Worm (Caenorhabditis elegans): ENCODE results near the gene lact-4.

lact-4 gene

ce11 chrII:8442176-8442575 lies 38.1 kb downstream of the lact-4 start (continued):
- no peak for TF ChIP-seq nfya-2 (GFP tag; IDR thresholded peaks at IDR 0.05)
- peak; percentile 38 for TF ChIP-seq tbp1 (GFP tag; optimal IDR thresholded peaks at IDR 0.05)
- TF ChIP-seq egrh-3 (GFP tag; IDR thresholded peaks at IDR 0.05) = no peak
- no peak for TF ChIP-seq K12H6.12 (tag; optimal IDR thresholded peaks at IDR 0.05)
- TF ChIP-seq aptf-3 (GFP tag; IDR thresholded peaks at IDR 0.05) = no peak
- TF ChIP-seq hlh-26 (GFP tag; conservative IDR thresholded peaks at IDR 0.05) = no peak
- no peak for TF ChIP-seq B0261.1 (tag; optimal IDR thresholded peaks at IDR 0.05)
- TF ChIP-seq lin-54 (GFP tag; optimal IDR thresholded peaks at IDR 0.05) = peak; percentile 41
- TF ChIP-seq F57C9.4 (tag; optimal IDR thresholded peaks at IDR 0.05) = no peak
- TF ChIP-seq F33H1.4 (GFP tag; IDR thresholded peaks at IDR 0.05) = peak; percentile 42; the same call in 1 of the 2 replicates
- TF ChIP-seq die-1 (tag; optimal IDR thresholded peaks at IDR 0.05) = no peak
- no peak for TF ChIP-seq Y79H2A.3 (GFP tag; conservative IDR thresholded peaks at IDR 0.05)
- TF ChIP-seq nhr-179 (tag; optimal IDR thresholded peaks at IDR 0.05) = no peak
- TF ChIP-seq sptf-2 (GFP tag; optimal IDR thresholded peaks at IDR 0.05) = no peak
- no peak for TF ChIP-seq madf-10 (tag; optimal IDR thresholded peaks at IDR 0.05)
- TF ChIP-seq ceh-27 (GFP tag; optimal IDR thresholded peaks at IDR 0.05) = no peak
- peak; percentile 22 for TF ChIP-seq snpc-1.1 (tag; optimal IDR thresholded peaks at IDR 0.05; ENCODE audit: insufficient read depth)
- TF ChIP-seq gei-17 (GFP tag; optimal IDR thresholded peaks at IDR 0.05) = no peak
- TF ChIP-seq pha-4 (tag; optimal IDR thresholded peaks at IDR 0.05) = no peak
- no peak for TF ChIP-seq rcor-1 (GFP tag; IDR thresholded peaks at IDR 0.05)
- no peak for TF ChIP-seq Y53G8AR.9 (GFP tag; conservative IDR thresholded peaks at IDR 0.05)
- TF ChIP-seq F39B2.1 (GFP tag; IDR thresholded peaks at IDR 0.05) = no peak
- no peak for TF ChIP-seq dpff-1 (tag; optimal IDR thresholded peaks at IDR 0.05)
- TF ChIP-seq hsf-1 (GFP tag; IDR thresholded peaks at IDR 0.05) = 0 out of 2 replicates have a peak, but pooled peaks have one; percentile 9
- no peak for TF ChIP-seq tbx-9 (tag; optimal IDR thresholded peaks at IDR 0.05; ENCODE audit: borderline replicate concordance)
- no peak for TF ChIP-seq attf-6 (GFP tag; IDR thresholded peaks at IDR 0.05)
- no peak for TF ChIP-seq F22D6.2 (tag; optimal IDR thresholded peaks at IDR 0.05)
- TF ChIP-seq mel-28 (tag; optimal IDR thresholded peaks at IDR 0.05; ENCODE audit: borderline replicate concordance) = no peak
- TF ChIP-seq lsl-1 (GFP tag; optimal IDR thresholded peaks at IDR 0.05) = peak; percentile 67
- TF ChIP-seq dpl-1 (GFP tag; optimal IDR thresholded peaks at IDR 0.05) = peak; percentile 9
- no peak for TF ChIP-seq tlf-1 (GFP tag; optimal IDR thresholded peaks at IDR 0.05)
- no peak for TF ChIP-seq rpc-1 (optimal IDR thresholded peaks at IDR 0.05)
- no peak for TF ChIP-seq rpc-1 (tag; optimal IDR thresholded peaks at IDR 0.05)
- TF ChIP-seq T07F8.4 (tag; optimal IDR thresholded peaks at IDR 0.05) = no peak
- no peak for TF ChIP-seq ceh-40 (GFP tag; IDR thresholded peaks at IDR 0.05)
- TF ChIP-seq dox-1 (GFP tag; IDR thresholded peaks at IDR 0.05) = peak; percentile 57; the same call in 1 of the 2 replicates
- no peak for TF ChIP-seq ceh-100 (GFP tag; IDR thresholded peaks at IDR 0.05)
- TF ChIP-seq nhr-90 (tag; optimal IDR thresholded peaks at IDR 0.05) = no peak
- TF ChIP-seq ztf-28 (GFP tag; IDR thresholded peaks at IDR 0.05) = no peak
- TF ChIP-seq unc-130 (GFP tag; optimal IDR thresholded peaks at IDR 0.05) = no peak
- no peak for TF ChIP-seq K11D2.4 (GFP tag; IDR thresholded peaks at IDR 0.05)

- TF ChIP-seq egl-18 (GFP tag; IDR thresholded peaks at IDR 0.05) (0 out of 2 replicates have a peak, but pooled peaks have one; percentile 61), aptf-2 (GFP tag; conservative IDR thresholded peaks at IDR 0.05) (no peak), hlh-26 (GFP tag; conservative IDR thresholded peaks at IDR 0.05) (no peak), him-1 (tag; optimal IDR thresholded peaks at IDR 0.05) (no peak), T26A5.8 (tag; optimal IDR thresholded peaks at IDR 0.05) (peak; percentile 97), lin-40 (tag; optimal IDR thresholded peaks at IDR 0.05) (no peak), ceh-91 (GFP tag; IDR thresholded peaks at IDR 0.05) (no peak), chd-7 (tag; optimal IDR thresholded peaks at IDR 0.05) (peak; percentile 61), unc-62 (GFP tag; optimal IDR thresholded peaks at IDR 0.05) (no peak), hlh-12 (tag; optimal IDR thresholded peaks at IDR 0.05) (peak; percentile 55), tbx-9 (tag; optimal IDR thresholded peaks at IDR 0.05; ENCODE audit: borderline replicate concordance) (peak; percentile 95), B0336.3 (GFP tag; IDR thresholded peaks at IDR 0.05) (no peak), F49E8.2 (tag; optimal IDR thresholded peaks at IDR 0.05; ENCODE audit: insufficient read depth) (no peak)
Observed at ce11 chrII:8441519-8441918, 38.8 kb downstream of the lact-4 start.

Data from whole organism, young adult.